Worm (Caenorhabditis elegans) whole organism, L2 larva: ENCODE data around the gene trx-5.

Experiments
- ZK546.5 ChIP-seq: sonication (generic microtip); optimal IDR thresholded peaks from 2 replicates; lab custom pipeline; 2017; ENCODE audit warnings: missing biosample characterization, missing genetic modification characterization
- egl-27 ChIP-seq: sonication (generic microtip); optimal IDR thresholded peaks from 3 replicates; lab custom pipeline; 2017; ENCODE audit warnings: missing biosample characterization, missing genetic modification reagents, missing genetic modification characterization
- lin-13 ChIP-seq: fragments of 150-350 bp; optimal IDR thresholded peaks from 2 replicates; lab custom pipeline; 2014; ENCODE audit warnings: missing biosample characterization, missing genetic modification reagents, missing genetic modification characterization
- nhr-10 ChIP-seq: sonication (generic microtip); optimal IDR thresholded peaks from 2 replicates; lab custom pipeline; 2017; ENCODE audit warnings: missing biosample characterization, missing genetic modification characterization
- ztf-1 ChIP-seq: fragments of 200-800 bp; sonication (Bioruptor generic); conservative IDR thresholded peaks from 2 replicates; pipeline ENCODE4 v1.3.6; 2022; ENCODE audit warnings: missing genetic modification characterization, missing compliant biosample characterization
- ztf-11 ChIP-seq: sonication (generic microtip); optimal IDR thresholded peaks from 2 replicates; lab custom pipeline; 2017; ENCODE audit warnings: missing biosample characterization, missing genetic modification characterization

DNA sequence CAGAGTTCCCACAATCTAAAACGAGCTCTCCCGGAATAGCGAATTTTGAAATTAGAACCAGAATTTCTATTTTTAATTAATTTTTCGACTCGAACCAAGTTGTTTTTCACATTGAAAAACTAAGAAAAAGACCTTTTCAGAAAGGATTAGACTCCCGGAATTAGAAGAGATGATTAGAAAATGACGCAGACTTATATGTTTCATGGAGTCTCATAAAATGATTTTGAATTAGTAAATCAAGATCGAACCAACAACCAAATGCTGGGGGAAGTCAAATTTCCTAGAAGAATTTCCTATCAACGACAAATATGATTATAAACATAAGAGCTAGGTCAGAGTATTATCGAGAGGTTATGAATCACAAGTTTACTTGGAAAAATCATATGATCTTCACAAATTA lies 45.6 kb downstream of the trx-5 start:
- TF ChIP-seq ztf-1 (GFP tag; lab: Robert Waterston, UW): no peak
- TF ChIP-seq lin-13 (GFP tag; lab: Kevin White, UChicago): no peak
- no peak for TF ChIP-seq ztf-11 (tag; lab: Kevin White, UChicago)
- TF ChIP-seq ZK546.5: no peak
- TF ChIP-seq nhr-10: no peak
- no peak for TF ChIP-seq egl-27 (tag; lab: Kevin White, UChicago)
